Fruit fly (Drosophila melanogaster): ENCODE data around the gene CG43115.

DNA sequence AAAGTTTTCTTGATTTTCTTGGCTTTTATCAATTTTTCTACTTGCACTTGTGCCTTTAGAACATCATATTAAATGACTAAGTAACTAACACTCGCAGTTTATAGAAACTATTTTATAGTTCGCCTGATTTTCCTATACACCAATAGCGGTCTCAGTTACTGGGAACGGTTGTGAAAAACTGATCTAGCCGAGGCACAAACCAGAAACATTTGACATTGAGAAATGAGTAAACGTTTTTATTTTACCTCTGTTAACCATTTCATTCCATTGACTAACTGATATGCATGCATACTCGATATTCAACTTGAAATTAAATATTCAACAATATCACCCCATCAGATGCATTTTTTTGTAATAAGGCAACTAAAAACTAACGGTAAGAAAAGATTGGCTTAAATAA lies 30.9 kb downstream of the CG43115 start:
- TF ChIP-seq CG8478 (optimal IDR thresholded peaks at IDR 0.05): no peak
- TF ChIP-seq CTCF (optimal IDR thresholded peaks at IDR 0.05): peak; percentile 32 to 72
